Worm (Caenorhabditis elegans) whole organism, L4/young adult: ENCODE results near the gene F54F7.2.

ENCODE experiments used
- W03F9.2 ChIP-seq: fragments of 150-350 bp; optimal IDR thresholded peaks from 2 replicates; lab custom pipeline; 2014; ENCODE audit warnings: missing biosample characterization, missing genetic modification characterization
- dao-5 ChIP-seq: sonication (generic microtip); optimal IDR thresholded peaks from 2 replicates; lab custom pipeline; 2016; ENCODE audit warnings: missing genotype, missing genetic modification characterization, moderate library complexity, missing compliant biosample characterization
- him-1 ChIP-seq: sonication (generic microtip); optimal IDR thresholded peaks from 2 replicates; lab custom pipeline; 2016; ENCODE audit warnings: missing genotype, missing genetic modification reagents, missing genetic modification characterization, missing compliant biosample characterization

DNA sequence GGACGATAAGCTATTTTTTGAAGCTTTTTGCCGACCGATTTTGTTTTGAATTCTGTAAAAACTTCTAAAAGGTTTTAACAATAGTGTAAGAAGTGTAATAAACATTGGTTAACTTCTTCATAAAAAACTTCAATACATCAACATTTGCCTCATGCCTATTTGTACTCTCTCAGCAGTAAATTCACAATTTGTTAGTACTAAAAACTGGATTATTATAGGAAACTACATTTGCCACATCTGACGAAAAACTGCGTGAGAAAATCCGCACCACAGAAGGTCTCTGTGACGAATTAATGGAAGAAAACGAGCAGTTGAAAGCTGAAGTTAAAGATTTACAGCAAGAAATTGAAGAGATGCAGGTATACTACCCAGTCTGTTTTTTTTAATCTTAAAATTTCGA is 15.9 kb upstream of the F54F7.2 start:
- no peak for TF ChIP-seq W03F9.2 (tag; lab: Kevin White, UChicago)
- no peak for TF ChIP-seq him-1 (tag; lab: Kevin White, UChicago)
- no peak for TF ChIP-seq dao-5
